Worm (Caenorhabditis elegans) whole organism, L4/young adult: ENCODE data around the gene svh-5.

ENCODE experiments used
- dao-5 ChIP-seq: sonication (generic microtip); optimal IDR thresholded peaks from 2 replicates; lab custom pipeline; 2016; ENCODE audit warnings: missing genotype, missing genetic modification characterization, moderate library complexity, missing compliant biosample characterization
- him-1 ChIP-seq: sonication (generic microtip); optimal IDR thresholded peaks from 2 replicates; lab custom pipeline; 2016; ENCODE audit warnings: missing genotype, missing genetic modification reagents, missing genetic modification characterization, missing compliant biosample characterization

DNA sequence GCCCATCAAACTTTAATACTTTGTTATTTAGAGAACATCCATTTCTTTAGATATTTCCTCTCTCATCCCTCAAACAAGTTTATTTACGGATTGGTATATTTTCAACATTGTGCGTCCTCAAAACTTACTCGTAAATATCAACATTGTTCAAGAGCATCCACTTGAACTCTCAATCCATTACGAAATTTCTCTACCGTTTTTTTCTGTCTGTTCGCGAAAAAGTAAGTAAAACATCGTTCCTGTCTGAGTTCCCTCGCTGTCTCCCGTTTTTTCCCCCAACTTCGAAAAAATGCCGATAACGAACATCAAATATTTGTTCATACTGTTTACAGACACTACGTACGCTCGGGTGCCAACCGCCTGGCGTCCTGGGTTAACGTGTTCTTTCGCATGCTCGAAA is 42.7 kb downstream of the svh-5 start:
- no peak for TF ChIP-seq dao-5 (tag; lab: Kevin White, UChicago)
- TF ChIP-seq him-1 (tag; lab: Kevin White, UChicago): no peak
